Worm (Caenorhabditis elegans) whole organism, L2 larva: Measurements from ENCODE around the gene ndub-11.

ENCODE experiments used
- C34F6.9 ChIP-seq: fragments of 150-350 bp; optimal IDR thresholded peaks from 2 replicates; lab custom pipeline; 2014; ENCODE audit warnings: missing biosample characterization, missing genetic modification characterization
- Y55F3AM.14 ChIP-seq: fragments of 200-800 bp; sonication (Bioruptor generic); optimal IDR thresholded peaks from 2 replicates; lab custom pipeline; 2018; ENCODE audit warnings: mild to moderate bottlenecking, missing genetic modification characterization, missing compliant biosample characterization
- ZK546.5 ChIP-seq: sonication (generic microtip); optimal IDR thresholded peaks from 2 replicates; lab custom pipeline; 2017; ENCODE audit warnings: missing biosample characterization, missing genetic modification characterization
- aly-2 ChIP-seq: fragments of 150-350 bp; optimal IDR thresholded peaks from 2 replicates; lab custom pipeline; 2014; ENCODE audit warnings: missing biosample characterization, missing genetic modification characterization
- ama-1 ChIP-seq: fragments of 150-350 bp; optimal IDR thresholded peaks from 2 replicates; lab custom pipeline; 2018; ENCODE audit warnings: inconsistent platforms
- ceh-82 ChIP-seq: fragments of 150-350 bp; optimal IDR thresholded peaks from 2 replicates; lab custom pipeline; 2014; ENCODE audit warnings: missing biosample characterization, missing genetic modification characterization
- elt-1 ChIP-seq: fragments of 150-350 bp; optimal IDR thresholded peaks from 2 replicates; lab custom pipeline; 2014; ENCODE audit warnings: missing biosample characterization, missing genetic modification characterization
- lin-11 ChIP-seq: fragments of 150-350 bp; sonication (generic microtip); optimal IDR thresholded peaks from 2 replicates; lab custom pipeline; 2014; ENCODE audit warnings: missing biosample characterization, missing genetic modification characterization, inconsistent platforms, mixed read lengths
- mbf-1 ChIP-seq: sonication (generic microtip); optimal IDR thresholded peaks from 2 replicates; lab custom pipeline; 2017; ENCODE audit warnings: missing biosample characterization, missing genetic modification characterization
- nhr-21 ChIP-seq: fragments of 150-350 bp; optimal IDR thresholded peaks from 2 replicates; lab custom pipeline; 2014; ENCODE audit warnings: missing biosample characterization, missing genetic modification characterization
- nhr-237 ChIP-seq: fragments of 150-350 bp; optimal IDR thresholded peaks from 2 replicates; lab custom pipeline; 2014; ENCODE audit warnings: missing biosample characterization, missing genetic modification characterization
- nhr-6 ChIP-seq: fragments of 150-350 bp; optimal IDR thresholded peaks from 2 replicates; lab custom pipeline; 2014; ENCODE audit warnings: missing biosample characterization, missing genetic modification characterization
- nhr-77 ChIP-seq: fragments of 150-350 bp; optimal IDR thresholded peaks from 2 replicates; lab custom pipeline; 2014; ENCODE audit warnings: missing biosample characterization, missing genetic modification characterization
- skn-1 ChIP-seq: sonication (generic microtip); optimal IDR thresholded peaks from 2 replicates; lab custom pipeline; 2017; ENCODE audit warnings: missing biosample characterization, missing genetic modification characterization
- unc-55 ChIP-seq: fragments of 150-350 bp; sonication (generic microtip); optimal IDR thresholded peaks from 3 replicates; lab custom pipeline; 2014; ENCODE audit warnings: missing biosample characterization, missing genetic modification reagents, missing genetic modification characterization
- ztf-1 ChIP-seq: fragments of 200-800 bp; sonication (Bioruptor generic); conservative IDR thresholded peaks from 2 replicates; pipeline ENCODE4 v1.3.6; 2022; ENCODE audit warnings: missing genetic modification characterization, missing compliant biosample characterization
- ztf-11 ChIP-seq: sonication (generic microtip); optimal IDR thresholded peaks from 2 replicates; lab custom pipeline; 2017; ENCODE audit warnings: missing biosample characterization, missing genetic modification characterization

The ndub-11 gene

DNA sequence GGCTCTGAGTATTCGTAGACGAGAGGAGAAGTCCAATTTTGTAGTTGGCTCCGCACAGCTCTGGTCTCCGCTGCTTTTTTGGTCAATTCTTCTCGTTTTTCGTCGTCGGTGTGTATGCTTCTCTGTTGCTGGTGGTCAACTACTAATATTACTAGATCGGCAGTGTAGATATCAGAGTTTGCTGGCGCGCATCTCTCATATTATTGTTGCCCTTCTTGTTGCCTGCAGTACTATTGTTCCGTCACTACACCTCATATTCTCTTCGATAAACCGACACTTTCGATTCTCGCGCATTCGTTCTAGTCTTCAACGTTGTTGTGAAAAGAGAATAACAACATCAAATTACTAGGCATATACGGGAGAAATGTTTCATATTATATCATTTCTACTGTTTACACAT, 49.9 kb downstream of the ndub-11 start:
- TF ChIP-seq nhr-237 (tag; lab: Kevin White, UChicago): no peak
- no peak for TF ChIP-seq ama-1 (lab: Kevin White, UChicago)
- TF ChIP-seq lin-11 (tag; lab: Kevin White, UChicago): no peak
- TF ChIP-seq elt-1: no peak
- TF ChIP-seq ZK546.5 (tag; lab: Kevin White, UChicago): no peak
- TF ChIP-seq ztf-1: no peak
- no peak for TF ChIP-seq aly-2 (tag; lab: Kevin White, UChicago)
- no peak for TF ChIP-seq unc-55 (GFP tag; lab: Kevin White, UChicago)
- TF ChIP-seq ztf-11 (tag; lab: Kevin White, UChicago): no peak
- TF ChIP-seq nhr-6 (tag; lab: Kevin White, UChicago): no peak
- TF ChIP-seq C34F6.9: no peak
- TF ChIP-seq skn-1 (tag; lab: Kevin White, UChicago): no peak
- TF ChIP-seq mbf-1: no peak
- no peak for TF ChIP-seq nhr-77 (tag; lab: Kevin White, UChicago)
- TF ChIP-seq nhr-21 (tag; lab: Kevin White, UChicago): no peak
- TF ChIP-seq ceh-82: no peak
- TF ChIP-seq Y55F3AM.14 (GFP tag; lab: Kevin White, UChicago): no peak
